Fruit fly (Drosophila melanogaster): ENCODE measurements around the gene Osi3.

Osi3 gene

dm6 chr3R:6211041-6211377 lies 4.6 kb upstream of the Osi3 start:
- no peak for TF ChIP-seq CG8159 (tag; optimal IDR thresholded peaks at IDR 0.05)
- no peak for TF ChIP-seq Ets98B (GFP tag; IDR thresholded peaks at IDR 0.05)
- TF ChIP-seq rn (GFP tag; IDR thresholded peaks at IDR 0.05) = no peak
- TF ChIP-seq CG10348 (GFP tag; IDR thresholded peaks at IDR 0.05) = no peak
- TF ChIP-seq CG9948 (tag; optimal IDR thresholded peaks at IDR 0.05) = no peak
- TF ChIP-seq CG34367 (tag; optimal IDR thresholded peaks at IDR 0.05) = no peak
- TF ChIP-seq D1 (tag; optimal IDR thresholded peaks at IDR 0.05) = no peak
- no peak for TF ChIP-seq CG4496 (GFP tag; IDR thresholded peaks at IDR 0.05)
- TF ChIP-seq CG17806 (tag; optimal IDR thresholded peaks at IDR 0.05) = no peak
- no peak for TF ChIP-seq CG12605 (GFP tag; IDR thresholded peaks at IDR 0.05)
- no peak for TF ChIP-seq Pif1B (GFP tag; optimal IDR thresholded peaks at IDR 0.05)
- TF ChIP-seq CG14655 (GFP tag; optimal IDR thresholded peaks at IDR 0.05) = no peak
- no peak for TF ChIP-seq EcR (GFP tag; optimal IDR thresholded peaks at IDR 0.05)
- TF ChIP-seq CG13204 (GFP tag; optimal IDR thresholded peaks at IDR 0.05) = no peak
- no peak for TF ChIP-seq fd96Ca (GFP tag; IDR thresholded peaks at IDR 0.05)
- TF ChIP-seq gl (tag; optimal IDR thresholded peaks at IDR 0.05) = no peak
- no peak for TF ChIP-seq CG8301 (tag; optimal IDR thresholded peaks at IDR 0.05)
- no peak for TF ChIP-seq CG15710 (tag; optimal IDR thresholded peaks at IDR 0.05)
- no peak for TF ChIP-seq CG32121 (GFP tag; IDR thresholded peaks at IDR 0.05)
- TF ChIP-seq Snoo (tag; optimal IDR thresholded peaks at IDR 0.05) = no peak

- TF ChIP-seq CG12605 (GFP tag; IDR thresholded peaks at IDR 0.05) (peak; percentile 56), Snoo (tag; optimal IDR thresholded peaks at IDR 0.05) (no peak), CG32121 (GFP tag; IDR thresholded peaks at IDR 0.05) (peak; percentile 76), Pif1B (GFP tag; optimal IDR thresholded peaks at IDR 0.05) (peak; percentile 41), CG8301 (tag; optimal IDR thresholded peaks at IDR 0.05) (peak; percentile 91), fd96Ca (GFP tag; IDR thresholded peaks at IDR 0.05) (peak; percentile 85), CG14655 (GFP tag; optimal IDR thresholded peaks at IDR 0.05) (peak; percentile 84), CG15710 (tag; optimal IDR thresholded peaks at IDR 0.05) (no peak), CG4496 (GFP tag; IDR thresholded peaks at IDR 0.05) (peak; percentile 80), CG10348 (GFP tag; IDR thresholded peaks at IDR 0.05) (no peak), rn (GFP tag; IDR thresholded peaks at IDR 0.05) (0 out of 2 replicates have a peak, but pooled peaks have one; percentile 48), Pif1A (GFP tag; optimal IDR thresholded peaks at IDR 0.05) (peak; percentile 75), Ets98B (GFP tag; IDR thresholded peaks at IDR 0.05) (peak; percentile 88), CG17806 (tag; optimal IDR thresholded peaks at IDR 0.05) (peak; percentile 18)
These were observed 1.4 kb upstream of the Osi3 start for dm6 chr3R:6214227-6214626.

DNA sequence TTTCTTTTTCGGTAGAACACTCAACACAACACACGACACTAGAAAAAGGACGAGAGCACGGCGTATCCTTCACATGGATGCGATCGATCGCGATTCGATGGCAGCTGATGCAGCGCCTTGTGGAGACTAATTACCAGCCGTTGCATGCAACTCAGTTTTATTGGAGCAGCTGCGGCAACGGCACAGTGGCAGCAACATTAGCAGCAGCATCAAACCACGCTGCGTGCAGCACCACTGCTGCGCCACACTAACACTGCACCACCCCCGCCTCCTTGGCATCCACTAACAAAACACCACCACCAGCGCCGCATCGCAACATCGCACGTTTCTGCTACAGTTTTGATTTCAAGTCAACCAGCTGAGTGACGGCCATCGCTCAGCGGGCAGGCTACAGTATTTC lies 6.0 kb downstream of the Osi3 start, which contains the start of gene Osi4:
Gene Osi4, minus strand, starts transcription at position 101 of the 400 bp plus-strand sequence.
- no peak for TF ChIP-seq EcR (GFP tag; optimal IDR thresholded peaks at IDR 0.05)
- no peak for TF ChIP-seq rn (GFP tag; IDR thresholded peaks at IDR 0.05)
- TF ChIP-seq CG12605 (GFP tag; IDR thresholded peaks at IDR 0.05) = no peak
- TF ChIP-seq gl (tag; optimal IDR thresholded peaks at IDR 0.05) = no peak
- no peak for TF ChIP-seq Snoo (tag; optimal IDR thresholded peaks at IDR 0.05)
- no peak for TF ChIP-seq CG8159 (tag; optimal IDR thresholded peaks at IDR 0.05)
- no peak for TF ChIP-seq Pif1A (GFP tag; optimal IDR thresholded peaks at IDR 0.05)

dm6 chr3R:6222119-6222518 lies 6.5 kb downstream of the Osi3 start:
- TF ChIP-seq CG14655 (GFP tag; optimal IDR thresholded peaks at IDR 0.05) = peak; percentile 44
- peak; percentile 5 for TF ChIP-seq CG8301 (tag; optimal IDR thresholded peaks at IDR 0.05)
- TF ChIP-seq CG10348 (GFP tag; IDR thresholded peaks at IDR 0.05) = no peak
- TF ChIP-seq CG15710 (tag; optimal IDR thresholded peaks at IDR 0.05) = no peak
- peak; percentile 19 for TF ChIP-seq Snoo (tag; optimal IDR thresholded peaks at IDR 0.05)

DNA sequence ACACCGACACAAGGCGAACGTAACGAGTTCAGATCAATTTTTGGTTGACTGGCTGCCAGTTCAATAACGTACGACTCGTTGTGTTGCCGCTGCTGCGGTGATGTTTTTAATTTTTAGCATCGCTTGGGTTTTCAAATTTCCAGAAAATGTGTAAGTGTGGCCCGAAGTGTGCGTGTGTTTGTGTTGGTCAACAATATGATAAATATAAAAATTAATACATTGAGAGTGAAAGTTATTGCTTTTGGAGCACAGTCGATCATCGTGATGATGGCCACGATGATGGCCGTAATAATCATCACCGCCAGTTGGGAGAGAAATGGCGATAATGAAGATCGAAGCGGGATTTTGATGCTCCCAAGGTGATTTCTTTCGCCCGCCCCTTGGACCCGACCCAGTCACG lies 10.5 kb downstream of the Osi3 start:
- TF ChIP-seq CG8159 (tag; optimal IDR thresholded peaks at IDR 0.05) (no peak), CG12605 (GFP tag; IDR thresholded peaks at IDR 0.05) (no peak), CG17806 (tag; optimal IDR thresholded peaks at IDR 0.05) (no peak), CG14655 (GFP tag; optimal IDR thresholded peaks at IDR 0.05) (no peak), Pif1A (GFP tag; optimal IDR thresholded peaks at IDR 0.05) (no peak), gl (tag; optimal IDR thresholded peaks at IDR 0.05) (no peak), D1 (tag; optimal IDR thresholded peaks at IDR 0.05) (no peak)

DNA sequence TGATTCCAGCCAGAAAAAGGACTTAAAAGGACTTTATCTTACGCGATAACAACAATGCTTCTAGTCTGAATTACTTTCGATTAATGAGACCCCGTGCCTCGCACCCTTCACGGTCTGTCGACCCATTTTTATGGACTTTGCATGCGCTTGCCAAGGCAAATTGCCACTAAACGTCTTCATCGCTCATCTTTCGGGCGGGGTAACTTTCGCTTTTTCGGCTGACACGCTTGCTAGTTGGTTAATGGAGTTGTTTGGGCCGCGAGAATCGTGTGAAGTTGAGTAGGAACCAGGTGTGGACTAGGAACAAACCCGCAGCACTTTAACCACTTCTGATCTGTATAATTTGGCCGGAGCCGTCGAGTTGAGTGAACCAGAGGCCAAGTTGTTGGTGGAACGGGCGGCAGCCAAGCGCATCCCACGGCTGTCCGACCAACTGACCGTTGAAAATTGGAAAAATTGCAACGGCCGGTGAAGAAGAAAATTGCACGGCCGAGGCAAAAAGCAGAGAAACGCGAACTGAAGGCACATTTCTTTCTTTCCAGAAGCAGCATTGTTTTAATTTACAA lies 11.4 kb downstream of the Osi3 start, which contains the start of gene Osi5:
Gene Osi5, plus strand, starts transcription at position 516 of the 566 bp plus-strand sequence.
- TF ChIP-seq CG12605 (GFP tag; IDR thresholded peaks at IDR 0.05) = no peak
- no peak for TF ChIP-seq fd96Ca (GFP tag; IDR thresholded peaks at IDR 0.05)
- TF ChIP-seq CG14655 (GFP tag; optimal IDR thresholded peaks at IDR 0.05) = no peak
- no peak for TF ChIP-seq EcR (GFP tag; optimal IDR thresholded peaks at IDR 0.05)
- no peak for TF ChIP-seq CG34367 (tag; optimal IDR thresholded peaks at IDR 0.05)
- no peak for TF ChIP-seq CG4496 (GFP tag; IDR thresholded peaks at IDR 0.05)
- no peak for TF ChIP-seq Pif1B (GFP tag; optimal IDR thresholded peaks at IDR 0.05)
- no peak for TF ChIP-seq Ets98B (GFP tag; IDR thresholded peaks at IDR 0.05)
- no peak for TF ChIP-seq Pif1A (GFP tag; optimal IDR thresholded peaks at IDR 0.05)
